Worm (Caenorhabditis elegans) whole organism, mixed stage, embryonic: Measurements from ENCODE around the gene ZK430.5.

Source experiments
- ceh-39 ChIP-seq: fragments of 150-350 bp; optimal IDR thresholded peaks from 2 replicates; lab custom pipeline; 2014; ENCODE audit warnings: missing biosample characterization, missing genetic modification characterization
- ces-1 ChIP-seq: fragments of 150-350 bp; optimal IDR thresholded peaks from 2 replicates; lab custom pipeline; 2014; ENCODE audit warnings: missing biosample characterization, missing genetic modification reagents, missing genetic modification characterization
- drap-1 ChIP-seq: fragments of 200-800 bp; sonication (Bioruptor generic); optimal IDR thresholded peaks from 3 replicates; lab custom pipeline; 2018; ENCODE audit warnings: mild to moderate bottlenecking, missing genetic modification characterization, missing compliant biosample characterization
- ham-2 ChIP-seq: fragments of 200-800 bp; sonication (Bioruptor generic); optimal IDR thresholded peaks from 2 replicates; lab custom pipeline; 2018; ENCODE audit warnings: mild to moderate bottlenecking, missing genetic modification characterization, missing compliant biosample characterization
- nhr-12 ChIP-seq: fragments of 150-350 bp; optimal IDR thresholded peaks from 2 replicates; lab custom pipeline; 2014; ENCODE audit warnings: missing biosample characterization, missing genetic modification characterization
- ztf-11 ChIP-seq: fragments of 150-350 bp; optimal IDR thresholded peaks from 2 replicates; lab custom pipeline; 2014; ENCODE audit warnings: missing biosample characterization, missing genetic modification characterization

DNA sequence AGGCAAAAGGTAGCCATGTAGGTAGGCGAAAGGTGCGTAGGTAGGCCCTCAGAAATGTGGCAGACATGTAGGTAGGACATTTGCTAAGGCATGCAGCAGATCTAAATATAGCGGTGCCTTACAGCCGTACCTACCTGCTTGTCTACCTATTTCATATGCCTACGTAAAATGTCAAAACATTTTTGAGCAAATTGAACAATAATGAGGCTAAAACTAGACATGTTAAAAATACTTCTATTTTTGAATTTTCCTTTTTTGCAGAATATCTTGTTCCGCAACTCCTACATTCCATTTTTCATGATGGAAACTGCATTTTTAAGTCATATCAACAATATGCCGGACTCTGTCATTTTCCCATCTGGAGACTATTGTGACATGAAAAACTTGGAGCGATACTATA, 28.8 kb downstream of the ZK430.5 start:
- TF ChIP-seq nhr-12 (tag; lab: Kevin White, UChicago) (no peak), drap-1 (GFP tag; lab: Kevin White, UChicago) (no peak), ham-2 (GFP tag; lab: Kevin White, UChicago) (no peak), ceh-39 (tag; lab: Kevin White, UChicago) (no peak), ces-1 (GFP tag; lab: Kevin White, UChicago) (no peak), ztf-11 (tag; lab: Kevin White, UChicago) (no peak)
